Worm (Caenorhabditis elegans) whole organism, late embryonic: Measurements from ENCODE around the gene Y38F1A.2.

Experiments
- F13H6.1 ChIP-seq: sonication (generic microtip); optimal IDR thresholded peaks from 2 replicates; lab custom pipeline; 2016; ENCODE audit warnings: missing genetic modification characterization, missing compliant biosample characterization
- ceh-45 ChIP-seq: fragments of 200-800 bp; sonication (Bioruptor generic); IDR thresholded peaks from 2 replicates; pipeline ENCODE4 v1.3.6; 2022; ENCODE audit warnings: missing genetic modification reagents, missing genetic modification characterization, missing compliant biosample characterization
- ceh-9 ChIP-seq: sonication (generic microtip); optimal IDR thresholded peaks from 2 replicates; lab custom pipeline; 2016; ENCODE audit warnings: mild to moderate bottlenecking, missing genetic modification characterization, inconsistent platforms, missing compliant biosample characterization
- dmd-4 ChIP-seq: sonication (generic microtip); optimal IDR thresholded peaks from 2 replicates; lab custom pipeline; 2016; ENCODE audit warnings: borderline replicate concordance, missing genetic modification characterization, missing compliant biosample characterization
- elt-2 ChIP-seq: sonication (generic microtip); optimal IDR thresholded peaks from 2 replicates; lab custom pipeline; 2016; ENCODE audit warnings: missing genetic modification reagents, missing genetic modification characterization, missing compliant biosample characterization
- nhr-11 ChIP-seq: fragments of 150-350 bp; optimal IDR thresholded peaks from 2 replicates; lab custom pipeline; 2014; ENCODE audit warnings: missing biosample characterization, missing genetic modification characterization
- pha-4 ChIP-seq: fragments of 150-350 bp; optimal IDR thresholded peaks from 2 replicates; lab custom pipeline; 2018; ENCODE audit warnings: missing biosample characterization, missing genetic modification reagents, missing genetic modification characterization
- pqm-1 ChIP-seq: sonication (generic microtip); optimal IDR thresholded peaks from 2 replicates; lab custom pipeline; 2016; ENCODE audit warnings: missing genetic modification characterization, missing compliant biosample characterization
- sdc-2 ChIP-seq: sonication (generic microtip); optimal IDR thresholded peaks from 2 replicates; lab custom pipeline; 2016; ENCODE audit warnings: missing genotype, missing genetic modification characterization, missing compliant biosample characterization
- tbx-2 ChIP-seq: sonication (generic microtip); optimal IDR thresholded peaks from 2 replicates; lab custom pipeline; 2016; ENCODE audit warnings: missing genetic modification characterization, missing compliant biosample characterization

- TF ChIP-seq nhr-11, result no peak
- TF ChIP-seq dmd-4, result no peak
- TF ChIP-seq pqm-1 (tag; lab: Kevin White, UChicago), result no peak
- TF ChIP-seq tbx-2, result no peak
- no peak for TF ChIP-seq elt-2 (tag; lab: Kevin White, UChicago)
- no peak for TF ChIP-seq ceh-45 (GFP tag; lab: Robert Waterston, UW)
- TF ChIP-seq sdc-2 (tag; lab: Kevin White, UChicago), result no peak
- no peak for TF ChIP-seq ceh-9 (tag; lab: Kevin White, UChicago)
- no peak for TF ChIP-seq F13H6.1 (tag; lab: Kevin White, UChicago)
- no peak for TF ChIP-seq pha-4
Observed at ce11 chrII:12923225-12923624, 31.5 kb upstream of the Y38F1A.2 start.
